Worm (Caenorhabditis elegans) whole organism, late embryonic: ENCODE data around the gene clec-234.

Experiments used
- K02D7.2 ChIP-seq: sonication (generic microtip); optimal IDR thresholded peaks from 2 replicates; lab custom pipeline; 2017; ENCODE audit warnings: mild to moderate bottlenecking, missing genetic modification characterization, missing compliant biosample characterization
- K09A11.1 ChIP-seq: sonication (generic microtip); optimal IDR thresholded peaks from 2 replicates; lab custom pipeline; 2017; ENCODE audit warnings: antibody characterized with exemption, mild to moderate bottlenecking, missing genetic modification characterization, missing compliant biosample characterization; ENCODE audit not compliant: insufficient read depth
- T23F11.4 ChIP-seq: fragments of 200-800 bp; sonication (Bioruptor generic); optimal IDR thresholded peaks from 2 replicates; lab custom pipeline; 2018; ENCODE audit warnings: mild to moderate bottlenecking, missing genetic modification characterization, missing compliant biosample characterization
- Y22D7AL.16 ChIP-seq: sonication (generic microtip); optimal IDR thresholded peaks from 2 replicates; lab custom pipeline; 2016; ENCODE audit warnings: missing genetic modification characterization, missing compliant biosample characterization
- ceh-14 ChIP-seq: sonication (generic microtip); optimal IDR thresholded peaks from 2 replicates; lab custom pipeline; 2016; ENCODE audit warnings: missing genotype, missing genetic modification characterization, missing compliant biosample characterization
- ceh-22 ChIP-seq: sonication (generic microtip); optimal IDR thresholded peaks from 2 replicates; lab custom pipeline; 2017; ENCODE audit warnings: missing biosample characterization, missing genetic modification characterization
- ceh-24 ChIP-seq: sonication (generic microtip); optimal IDR thresholded peaks from 2 replicates; lab custom pipeline; 2016; ENCODE audit warnings: mild to moderate bottlenecking, missing genetic modification characterization, missing compliant biosample characterization
- ceh-31 ChIP-seq: sonication (generic microtip); optimal IDR thresholded peaks from 2 replicates; lab custom pipeline; 2016; ENCODE audit warnings: missing genetic modification characterization, missing compliant biosample characterization
- ceh-6 ChIP-seq: fragments of 200-800 bp; sonication (Bioruptor generic); optimal IDR thresholded peaks from 2 replicates; lab custom pipeline; 2018; ENCODE audit warnings: mild to moderate bottlenecking, missing genetic modification characterization, missing compliant biosample characterization
- ceh-9 ChIP-seq: sonication (generic microtip); optimal IDR thresholded peaks from 2 replicates; lab custom pipeline; 2016; ENCODE audit warnings: mild to moderate bottlenecking, missing genetic modification characterization, inconsistent platforms, missing compliant biosample characterization
- che-1 ChIP-seq: sonication (generic microtip); optimal IDR thresholded peaks from 2 replicates; lab custom pipeline; 2016; ENCODE audit warnings: mild to moderate bottlenecking, missing genetic modification characterization, missing compliant biosample characterization
- elt-2 ChIP-seq: sonication (generic microtip); optimal IDR thresholded peaks from 2 replicates; lab custom pipeline; 2016; ENCODE audit warnings: missing genetic modification reagents, missing genetic modification characterization, missing compliant biosample characterization
- eyg-1 ChIP-seq: sonication (generic microtip); optimal IDR thresholded peaks from 2 replicates; lab custom pipeline; 2016; ENCODE audit warnings: missing genotype, missing genetic modification characterization, missing compliant biosample characterization
- fkh-10 ChIP-seq: fragments of 150-350 bp; optimal IDR thresholded peaks from 2 replicates; lab custom pipeline; 2014; ENCODE audit warnings: missing biosample characterization, missing genetic modification reagents, missing genetic modification characterization
- hlh-15 ChIP-seq: sonication (generic microtip); optimal IDR thresholded peaks from 2 replicates; lab custom pipeline; 2016; ENCODE audit warnings: missing genetic modification characterization, missing compliant biosample characterization
- hlh-8 ChIP-seq: sonication (generic microtip); optimal IDR thresholded peaks from 2 replicates; lab custom pipeline; 2016; ENCODE audit warnings: missing genotype, missing genetic modification characterization, missing compliant biosample characterization
- lim-6 ChIP-seq: sonication (generic microtip); optimal IDR thresholded peaks from 2 replicates; lab custom pipeline; 2016; ENCODE audit warnings: missing genetic modification characterization, missing compliant biosample characterization
- mec-3 ChIP-seq: sonication (generic microtip); optimal IDR thresholded peaks from 2 replicates; lab custom pipeline; 2016; ENCODE audit warnings: borderline replicate concordance, missing genetic modification characterization, missing compliant biosample characterization
- nhr-11 ChIP-seq: fragments of 150-350 bp; optimal IDR thresholded peaks from 2 replicates; lab custom pipeline; 2014; ENCODE audit warnings: missing biosample characterization, missing genetic modification characterization
- nhr-232 ChIP-seq: sonication (generic microtip); optimal IDR thresholded peaks from 2 replicates; lab custom pipeline; 2016; ENCODE audit warnings: missing genetic modification characterization, missing compliant biosample characterization
- pat-9 ChIP-seq: fragments of 200-800 bp; sonication (Bioruptor generic); optimal IDR thresholded peaks from 2 replicates; lab custom pipeline; 2018; ENCODE audit warnings: mild to moderate bottlenecking, missing genetic modification characterization, moderate library complexity, missing compliant biosample characterization
- pha-2 ChIP-seq: sonication (generic microtip); optimal IDR thresholded peaks from 2 replicates; lab custom pipeline; 2017; ENCODE audit warnings: mild to moderate bottlenecking, missing genetic modification characterization, missing compliant biosample characterization
- pha-4 ChIP-seq: fragments of 150-350 bp; optimal IDR thresholded peaks from 2 replicates; lab custom pipeline; 2018; ENCODE audit warnings: missing biosample characterization, missing genetic modification reagents, missing genetic modification characterization
- pros-1 ChIP-seq: fragments of 150-350 bp; optimal IDR thresholded peaks from 2 replicates; lab custom pipeline; 2014; ENCODE audit warnings: missing biosample characterization, missing genetic modification reagents, missing genetic modification characterization
- ref-2 ChIP-seq: sonication (generic microtip); optimal IDR thresholded peaks from 2 replicates; lab custom pipeline; 2016; ENCODE audit warnings: missing genetic modification characterization, missing compliant biosample characterization
- rnt-1 ChIP-seq: sonication (generic microtip); optimal IDR thresholded peaks from 2 replicates; lab custom pipeline; 2016; ENCODE audit warnings: missing genetic modification characterization, missing compliant biosample characterization
- sdc-2 ChIP-seq: sonication (generic microtip); optimal IDR thresholded peaks from 2 replicates; lab custom pipeline; 2016; ENCODE audit warnings: missing genotype, missing genetic modification characterization, missing compliant biosample characterization
- sox-2 ChIP-seq: fragments of 200-800 bp; sonication (Bioruptor generic); IDR thresholded peaks from 2 replicates; pipeline ENCODE4 v1.3.6; 2022; ENCODE audit warnings: missing genetic modification reagents, missing genetic modification characterization, missing compliant biosample characterization
- tbx-2 ChIP-seq: sonication (generic microtip); optimal IDR thresholded peaks from 2 replicates; lab custom pipeline; 2016; ENCODE audit warnings: missing genetic modification characterization, missing compliant biosample characterization
- unc-3 ChIP-seq, 2 experiments: fragments of 200-800 bp in 1 of 2; sonication (Bioruptor generic) in 1 of 2; sonication (generic microtip) in 1 of 2; conservative IDR thresholded peaks in 1 of 2; optimal IDR thresholded peaks in 1 of 2; 2 replicates each; pipeline versions ENCODE4 v1.3.6 to Lab custom; 2016 to 2022; ENCODE audit warnings: missing compliant biosample characterization in 2 of 2, missing genetic modification characterization in 2 of 2, missing genetic modification reagents in 1 of 2
- unc-42 ChIP-seq: sonication (generic microtip); optimal IDR thresholded peaks from 2 replicates; lab custom pipeline; 2016; ENCODE audit warnings: missing genotype, missing genetic modification characterization, missing compliant biosample characterization
- unc-55 ChIP-seq: sonication (generic microtip); optimal IDR thresholded peaks from 2 replicates; lab custom pipeline; 2017; ENCODE audit warnings: missing biosample characterization, missing genetic modification reagents, missing genetic modification characterization
- unc-86 ChIP-seq: sonication (generic microtip); optimal IDR thresholded peaks from 2 replicates; lab custom pipeline; 2016; ENCODE audit warnings: missing genetic modification characterization, missing compliant biosample characterization
- zip-5 ChIP-seq: sonication (generic microtip); optimal IDR thresholded peaks from 2 replicates; lab custom pipeline; 2016; ENCODE audit warnings: missing genetic modification characterization, missing compliant biosample characterization
- ztf-16 ChIP-seq: sonication (generic microtip); optimal IDR thresholded peaks from 2 replicates; lab custom pipeline; 2017; ENCODE audit warnings: missing genetic modification characterization, missing compliant biosample characterization

The clec-234 gene

DNA sequence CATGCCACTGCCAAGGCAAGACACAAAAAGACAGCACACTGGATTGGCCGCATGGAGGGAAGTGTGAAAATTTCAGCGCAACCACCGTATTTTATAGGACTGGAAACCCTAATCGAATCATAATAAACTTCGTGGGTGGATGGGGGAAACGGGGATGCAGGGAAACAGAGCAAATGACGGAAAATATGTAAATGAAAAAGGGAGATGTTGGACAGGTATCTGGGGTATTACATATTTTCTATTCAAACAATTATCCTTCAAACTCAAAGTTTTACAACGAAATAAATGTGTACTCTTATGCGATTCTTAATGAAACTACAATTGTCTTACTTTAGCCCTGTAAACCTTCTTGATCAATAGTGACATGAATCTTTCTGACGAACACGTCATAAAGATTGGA lies 13.6 kb downstream of the clec-234 start, which contains the start of gene F26D2.16:
F26D2.16 (minus strand) TSS at position 101 of the 400 bp plus-strand sequence.
- TF ChIP-seq mec-3 (tag; lab: Kevin White, UChicago): no peak
- no peak for TF ChIP-seq ztf-16 (tag; lab: Kevin White, UChicago)
- TF ChIP-seq unc-42 (tag; lab: Kevin White, UChicago): no peak
- no peak for TF ChIP-seq nhr-11 (tag; lab: Kevin White, UChicago)
- no peak for TF ChIP-seq che-1 (tag; lab: Kevin White, UChicago)
- no peak for TF ChIP-seq ceh-22 (tag; lab: Kevin White, UChicago)
- TF ChIP-seq tbx-2: no peak
- no peak for TF ChIP-seq unc-55 (GFP tag; lab: Kevin White, UChicago)
- TF ChIP-seq pha-2: no peak
- TF ChIP-seq Y22D7AL.16 (tag; lab: Kevin White, UChicago): no peak
- TF ChIP-seq K02D7.2 (tag; lab: Kevin White, UChicago): no peak
- TF ChIP-seq ceh-6 (GFP tag; lab: Kevin White, UChicago): no peak
- TF ChIP-seq sdc-2: no peak

DNA sequence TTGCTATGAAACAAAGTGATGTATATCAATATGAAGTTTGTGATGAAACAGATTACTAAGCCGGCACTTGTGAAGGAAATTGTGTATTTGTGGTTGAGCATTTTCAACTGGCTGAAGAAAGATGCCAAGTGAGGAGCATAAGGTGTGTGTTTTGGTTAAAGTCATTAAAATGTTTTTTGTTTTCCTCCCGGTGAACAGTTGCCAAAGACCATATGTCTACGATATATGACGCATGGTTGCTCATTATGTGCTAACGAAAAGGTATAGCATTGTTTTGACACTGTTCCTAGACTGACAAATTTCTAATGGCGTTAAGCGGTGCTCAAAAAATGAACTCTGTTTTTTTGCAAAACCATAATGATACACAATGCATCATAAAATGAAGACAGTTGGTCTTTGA lies 16.4 kb downstream of the clec-234 start, which contains the start of gene str-55:
str-55 (minus strand) TSS at position 101 of the 400 bp plus-strand sequence.
- TF ChIP-seq pros-1 (tag; lab: Kevin White, UChicago) (no peak), K09A11.1 (tag; lab: Kevin White, UChicago) (no peak), pha-2 (no peak), ceh-31 (tag; lab: Kevin White, UChicago) (no peak), fkh-10 (no peak), ceh-6 (GFP tag; lab: Kevin White, UChicago) (no peak), ceh-14 (tag; lab: Kevin White, UChicago) (no peak), ref-2 (tag; lab: Kevin White, UChicago) (no peak)

DNA sequence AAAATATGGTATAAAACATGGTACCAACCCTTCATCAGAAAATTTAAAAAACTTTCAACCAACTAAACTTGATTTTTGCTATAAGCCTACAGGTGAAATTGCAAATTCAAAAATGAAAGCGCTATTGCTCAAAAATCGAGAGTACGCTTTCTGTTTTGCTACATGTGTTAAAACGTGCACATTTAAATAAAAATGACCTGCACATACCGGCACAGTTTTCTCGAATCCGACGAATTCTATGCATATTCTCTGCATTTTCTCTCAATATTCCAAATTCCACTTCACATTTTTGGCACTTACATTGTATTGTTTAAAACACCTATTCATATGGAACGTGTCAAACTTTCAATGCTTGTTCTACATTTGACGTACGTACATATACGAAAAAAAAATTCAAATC lies 22.9 kb downstream of the clec-234 start, which contains the start of gene srh-145:
srh-145 (plus strand) TSS at position 193 of the 400 bp plus-strand sequence.
- TF ChIP-seq eyg-1 (tag; lab: Kevin White, UChicago) (no peak), unc-42 (tag; lab: Kevin White, UChicago) (no peak), nhr-232 (tag; lab: Kevin White, UChicago) (no peak), sox-2 (no peak), ceh-24 (tag; lab: Kevin White, UChicago) (no peak), nhr-11 (tag; lab: Kevin White, UChicago) (no peak), K02D7.2 (tag; lab: Kevin White, UChicago) (no peak), rnt-1 (no peak)

DNA sequence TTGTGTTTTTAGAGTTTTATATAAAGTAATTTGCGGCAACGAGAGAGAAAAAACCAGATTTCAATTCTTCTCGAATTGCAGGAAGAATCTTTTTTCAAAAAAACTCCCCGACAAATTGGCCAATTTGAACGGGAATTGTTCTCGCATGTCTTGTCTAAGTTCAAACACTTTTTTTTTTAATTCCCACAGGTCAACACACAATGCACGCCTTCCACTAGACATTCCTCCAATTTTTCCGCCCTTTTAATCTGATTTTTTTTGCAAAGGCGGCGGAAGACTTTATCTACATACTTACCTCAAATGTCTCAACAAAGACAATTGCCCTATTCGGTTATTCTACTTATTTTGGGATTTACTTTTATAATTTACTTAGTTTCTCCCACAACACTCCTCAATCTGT lies 25.7 kb downstream of the clec-234 start, which contains the start of gene F26D2.3:
F26D2.3 (plus strand) TSS at position 301 of the 400 bp plus-strand sequence.
- TF ChIP-seq zip-5 (tag; lab: Kevin White, UChicago) (no peak), ref-2 (tag; lab: Kevin White, UChicago) (no peak), hlh-15 (tag; lab: Kevin White, UChicago) (no peak), mec-3 (tag; lab: Kevin White, UChicago) (no peak), unc-42 (tag; lab: Kevin White, UChicago) (no peak), sdc-2 (no peak), nhr-232 (tag; lab: Kevin White, UChicago) (no peak), pat-9 (tag; lab: Kevin White, UChicago) (no peak), K02D7.2 (tag; lab: Kevin White, UChicago) (no peak), T23F11.4 (GFP tag; lab: Kevin White, UChicago) (no peak), ceh-9 (tag; lab: Kevin White, UChicago) (no peak), pha-4 (tag; lab: Kevin White, UChicago) (no peak), ceh-14 (tag; lab: Kevin White, UChicago) (no peak), lim-6 (no peak), hlh-8 (tag; lab: Kevin White, UChicago) (no peak)

DNA sequence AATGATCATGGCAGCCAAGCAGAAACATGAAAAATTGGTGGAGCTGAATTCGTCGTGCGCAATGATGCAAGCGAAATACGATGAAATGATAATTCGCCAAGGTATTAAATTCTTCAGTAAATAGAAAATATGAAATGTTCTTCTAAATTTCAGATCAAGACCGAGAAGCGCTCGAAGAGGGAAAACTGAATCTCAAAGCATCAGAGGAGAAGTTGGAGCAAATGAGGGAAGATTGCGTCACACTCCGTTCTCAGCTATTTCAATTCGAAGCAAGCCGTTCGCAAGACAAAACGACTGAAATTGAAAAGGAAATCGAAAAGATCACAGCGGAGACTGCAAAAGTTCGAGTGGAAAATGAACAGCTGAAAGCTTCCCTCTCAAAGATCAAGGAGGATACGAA lies 27.0 kb downstream of the clec-234 start:
- TF ChIP-seq sox-2 (no peak), tbx-2 (no peak), unc-86 (tag; lab: Kevin White, UChicago) (no peak), elt-2 (tag; lab: Kevin White, UChicago) (no peak), ceh-6 (GFP tag; lab: Kevin White, UChicago) (no peak), unc-3 (GFP tag; conservative IDR thresholded peaks at IDR 0.05; lab: Robert Waterston, UW) (no peak), unc-3 (tag; optimal IDR thresholded peaks at IDR 0.05; lab: Kevin White, UChicago) (no peak), ceh-14 (tag; lab: Kevin White, UChicago) (no peak), pha-2 (no peak), ceh-24 (tag; lab: Kevin White, UChicago) (no peak)
